Worm (Caenorhabditis elegans) whole organism, young adult: Measurements from ENCODE around the gene F41H10.3.

Experiments used
- B0019.2 ChIP-seq: fragments of 200-800 bp; sonication (Bioruptor generic); conservative IDR thresholded peaks from 2 replicates; pipeline ENCODE4 v1.3.6; 2022; ENCODE audit warnings: missing genetic modification reagents, missing genetic modification characterization, missing compliant biosample characterization
- D2030.7 ChIP-seq: fragments of 200-800 bp; sonication (Bioruptor generic); IDR thresholded peaks from 2 replicates; pipeline ENCODE4 v1.3.6; 2022; ENCODE audit warnings: missing genetic modification reagents, missing genetic modification characterization, missing compliant biosample characterization
- F37B4.10 ChIP-seq: fragments of 200-800 bp; sonication (Bioruptor generic); IDR thresholded peaks from 2 replicates; pipeline ENCODE4 v1.3.6; 2022; ENCODE audit warnings: missing genetic modification characterization, missing compliant biosample characterization
- F57C9.4 ChIP-seq: sonication (generic microtip); optimal IDR thresholded peaks from 2 replicates; lab custom pipeline; 2017; ENCODE audit warnings: mild to moderate bottlenecking, missing genetic modification characterization, missing compliant biosample characterization
- ZK185.1 ChIP-seq: sonication (generic microtip); optimal IDR thresholded peaks from 2 replicates; lab custom pipeline; 2016; ENCODE audit warnings: mild to moderate bottlenecking, missing genetic modification characterization, missing compliant biosample characterization; ENCODE audit not compliant: poor library complexity, severe bottlenecking
- akir-1 ChIP-seq: fragments of 200-800 bp; sonication (Bioruptor generic); optimal IDR thresholded peaks from 2 replicates; lab custom pipeline; 2018; ENCODE audit warnings: mild to moderate bottlenecking, missing genetic modification characterization, moderate library complexity, missing compliant biosample characterization
- ama-1 ChIP-seq, 3 experiments: fragments of 150-350 bp in 1 of 3; sonication (generic microtip) in 2 of 3; optimal IDR thresholded peaks; 2 replicates each; lab custom pipeline; 2014 to 2018; ENCODE audit warnings: missing biosample characterization in 2 of 3, missing genetic modification characterization in 2 of 3, missing genetic modification reagents in 2 of 3
- aptf-3 ChIP-seq: fragments of 200-800 bp; sonication (Bioruptor generic); IDR thresholded peaks from 2 replicates; pipeline ENCODE4 v1.3.6; 2022; ENCODE audit warnings: missing genetic modification characterization, missing compliant biosample characterization
- attf-3 ChIP-seq: fragments of 200-800 bp; sonication (Bioruptor generic); conservative IDR thresholded peaks from 2 replicates; pipeline ENCODE4 v1.3.6; 2022; ENCODE audit warnings: missing genetic modification reagents, missing genetic modification characterization, missing compliant biosample characterization
- attf-6 ChIP-seq: fragments of 200-800 bp; sonication (Bioruptor generic); IDR thresholded peaks from 2 replicates; pipeline ENCODE4 v1.3.6; 2022; ENCODE audit warnings: missing genetic modification reagents, missing genetic modification characterization, missing compliant biosample characterization
- dpff-1 ChIP-seq: sonication (generic microtip); optimal IDR thresholded peaks from 2 replicates; lab custom pipeline; 2017; ENCODE audit warnings: mild to moderate bottlenecking, missing genetic modification characterization, missing compliant biosample characterization
- efl-1 ChIP-seq: fragments of 150-350 bp; optimal IDR thresholded peaks from 2 replicates; lab custom pipeline; 2014; ENCODE audit warnings: missing biosample characterization, missing genetic modification reagents, missing genetic modification characterization
- him-1 ChIP-seq: sonication (generic microtip); optimal IDR thresholded peaks from 2 replicates; lab custom pipeline; 2016; ENCODE audit warnings: missing genotype, missing genetic modification reagents, missing genetic modification characterization, missing compliant biosample characterization
- hmg-1.2 ChIP-seq: fragments of 200-800 bp; sonication (Bioruptor generic); IDR thresholded peaks from 2 replicates; pipeline ENCODE4 v1.3.6; 2022; ENCODE audit warnings: missing genetic modification reagents, missing genetic modification characterization, missing compliant biosample characterization
- hrde-1 ChIP-seq: sonication (generic microtip); optimal IDR thresholded peaks from 2 replicates; lab custom pipeline; 2016; ENCODE audit warnings: missing genetic modification characterization, mild to moderate bottlenecking, missing compliant biosample characterization, moderate library complexity, missing genotype, missing genetic modification reagents, borderline replicate concordance
- hsf-1 ChIP-seq: fragments of 200-800 bp; sonication (Bioruptor generic); IDR thresholded peaks from 2 replicates; pipeline ENCODE4 v1.3.6; 2022; ENCODE audit warnings: missing genetic modification reagents, missing genetic modification characterization, missing compliant biosample characterization
- lag-1 ChIP-seq: fragments of 200-800 bp; sonication (Bioruptor generic); IDR thresholded peaks from 2 replicates; pipeline ENCODE4 v1.3.6; 2022; ENCODE audit warnings: missing genetic modification reagents, missing genetic modification characterization, missing compliant biosample characterization
- let-526 ChIP-seq: fragments of 200-800 bp; sonication (Bioruptor generic); IDR thresholded peaks from 2 replicates; pipeline ENCODE4 v1.3.6; 2022; ENCODE audit warnings: missing genetic modification reagents, missing genetic modification characterization, missing compliant biosample characterization
- let-607 ChIP-seq, 2 experiments: fragments of 200-800 bp in 1 of 2; sonication (Bioruptor generic) in 1 of 2; sonication (generic microtip) in 1 of 2; optimal IDR thresholded peaks; 2 replicates each; lab custom pipeline; 2016 to 2018; ENCODE audit warnings: mild to moderate bottlenecking in 2 of 2, missing compliant biosample characterization in 2 of 2, missing genetic modification characterization in 2 of 2, moderate library complexity in 2 of 2, missing genotype in 1 of 2
- lin-26 ChIP-seq: fragments of 200-800 bp; sonication (Bioruptor generic); IDR thresholded peaks from 2 replicates; pipeline ENCODE4 v1.3.6; 2022; ENCODE audit warnings: missing genetic modification reagents, missing genetic modification characterization, missing compliant biosample characterization
- nfya-2 ChIP-seq: fragments of 200-800 bp; sonication (Bioruptor generic); IDR thresholded peaks from 2 replicates; pipeline ENCODE4 v1.3.6; 2022; ENCODE audit warnings: missing genetic modification reagents, missing genetic modification characterization, missing compliant biosample characterization
- nfyb-1 ChIP-seq: fragments of 200-800 bp; sonication (Bioruptor generic); IDR thresholded peaks from 2 replicates; pipeline ENCODE4 v1.3.6; 2022; ENCODE audit warnings: missing genetic modification reagents, missing genetic modification characterization, missing compliant biosample characterization
- nhr-120 ChIP-seq: fragments of 200-800 bp; sonication (Bioruptor generic); IDR thresholded peaks from 2 replicates; pipeline ENCODE4 v1.3.6; 2022; ENCODE audit warnings: missing genetic modification characterization, missing compliant biosample characterization
- nhr-179 ChIP-seq: sonication (generic microtip); optimal IDR thresholded peaks from 2 replicates; lab custom pipeline; 2016; ENCODE audit warnings: mild to moderate bottlenecking, missing genetic modification characterization, missing compliant biosample characterization
- nhr-80 ChIP-seq: sonication (generic microtip); optimal IDR thresholded peaks from 2 replicates; lab custom pipeline; 2016; ENCODE audit warnings: missing genetic modification characterization, missing compliant biosample characterization
- pbrm-1 ChIP-seq: fragments of 200-800 bp; sonication (Bioruptor generic); IDR thresholded peaks from 2 replicates; pipeline ENCODE4 v1.3.6; 2022; ENCODE audit warnings: missing genetic modification reagents, missing genetic modification characterization, missing compliant biosample characterization
- rcor-1 ChIP-seq: fragments of 200-800 bp; sonication (Bioruptor generic); IDR thresholded peaks from 2 replicates; pipeline ENCODE4 v1.3.6; 2022; ENCODE audit warnings: missing genetic modification reagents, missing genetic modification characterization, missing compliant biosample characterization
- repo-1 ChIP-seq: sonication (generic microtip); optimal IDR thresholded peaks from 2 replicates; lab custom pipeline; 2017; ENCODE audit warnings: mild to moderate bottlenecking, missing genetic modification characterization, missing compliant biosample characterization
- sdz-38 ChIP-seq: sonication (generic microtip); optimal IDR thresholded peaks from 2 replicates; lab custom pipeline; 2016; ENCODE audit warnings: missing genotype, missing genetic modification characterization, missing compliant biosample characterization
- snpc-1.3 ChIP-seq: sonication (generic microtip); optimal IDR thresholded peaks from 2 replicates; lab custom pipeline; 2017; ENCODE audit warnings: missing genetic modification characterization, mild to moderate bottlenecking, missing compliant biosample characterization, antibody characterized with exemption, moderate library complexity, missing genotype, missing genetic modification reagents; ENCODE audit not compliant: insufficient read depth
- snpc-3.4 ChIP-seq: sonication (generic microtip); optimal IDR thresholded peaks from 2 replicates; lab custom pipeline; 2017; ENCODE audit warnings: missing genetic modification characterization, mild to moderate bottlenecking, missing compliant biosample characterization, antibody characterized with exemption, moderate library complexity, missing genotype, missing genetic modification reagents
- tbx-9 ChIP-seq: sonication (generic microtip); optimal IDR thresholded peaks from 2 replicates; lab custom pipeline; 2016; ENCODE audit warnings: borderline replicate concordance, missing genetic modification characterization, inconsistent platforms, missing compliant biosample characterization
- tlf-1 ChIP-seq: fragments of 200-800 bp; sonication (Bioruptor generic); optimal IDR thresholded peaks from 2 replicates; lab custom pipeline; 2018; ENCODE audit warnings: mild to moderate bottlenecking, missing genetic modification characterization, missing compliant biosample characterization
- xnd-1 ChIP-seq: sonication (generic microtip); optimal IDR thresholded peaks from 2 replicates; lab custom pipeline; 2016; ENCODE audit warnings: missing genotype, missing genetic modification reagents, missing genetic modification characterization, missing compliant biosample characterization

F41H10.3 gene

ce11 chrIV:5409112-5409511 lies 39.5 kb downstream of the F41H10.3 start (continued):
- TF ChIP-seq hsf-1 (GFP tag; lab: Robert Waterston, UW) (no peak), let-607 (tag; optimal IDR thresholded peaks at IDR 0.05; lab: Kevin White, UChicago) (no peak)
- TF ChIP-seq, all 124 proteins: peak for 0

- TF ChIP-seq lag-1 (no peak), dpff-1 (tag; lab: Kevin White, UChicago) (no peak), hrde-1 (tag; lab: Kevin White, UChicago) (no peak), repo-1 (tag; lab: Kevin White, UChicago) (no peak), xnd-1 (tag; lab: Kevin White, UChicago) (no peak), rcor-1 (no peak), snpc-3.4 (no peak), F57C9.4 (tag; lab: Kevin White, UChicago) (no peak), nhr-179 (tag; lab: Kevin White, UChicago) (no peak), tbx-9 (tag; lab: Kevin White, UChicago) (no peak), him-1 (tag; lab: Kevin White, UChicago) (no peak), D2030.7 (no peak), hsf-1 (GFP tag; lab: Robert Waterston, UW) (no peak), akir-1 (GFP tag; lab: Kevin White, UChicago) (no peak), lin-26 (no peak), sdz-38 (tag; lab: Kevin White, UChicago) (no peak)
Measured at ce11 chrIV:5411120-5411519, 41.5 kb downstream of the F41H10.3 start, which contains the start of gene ZK616.65. Gene ZK616.65 (minus strand): TSS chrIV:5411220.

ce11 chrIV:5411641-5412337 lies 42.2 kb downstream of the F41H10.3 start, which contains the start of gene ZK616.8:
Gene ZK616.8 (minus strand): TSS chrIV:5412193.
- no peak for TF ChIP-seq hrde-1 (tag; lab: Kevin White, UChicago)
- TF ChIP-seq snpc-1.3 (tag; lab: Kevin White, UChicago): no peak
- TF ChIP-seq nfya-2: no peak
- TF ChIP-seq efl-1 (GFP tag; lab: Kevin White, UChicago): no peak
- no peak for TF ChIP-seq attf-6
- TF ChIP-seq nhr-80 (tag; lab: Kevin White, UChicago): no peak
- no peak for TF ChIP-seq B0019.2 (GFP tag; lab: Robert Waterston, UW)
- no peak for TF ChIP-seq pbrm-1
- TF ChIP-seq attf-3 (GFP tag; lab: Robert Waterston, UW): no peak
- no peak for TF ChIP-seq ZK185.1 (tag; lab: Kevin White, UChicago)

ce11 chrIV:5415696-5416095 lies 46.1 kb downstream of the F41H10.3 start, which contains the start of gene spp-7:
Gene spp-7 (minus strand): TSS chrIV:5415796.
- peak; percentile 64 for TF ChIP-seq hmg-1.2 (GFP tag; lab: Robert Waterston, UW)
- no peak for TF ChIP-seq nhr-120 (GFP tag; lab: Robert Waterston, UW)

- TF ChIP-seq ama-1 (optimal IDR thresholded peaks at IDR 0.05; lab: Kevin White, UChicago) (no peak), ama-1 (GFP tag; optimal IDR thresholded peaks at IDR 0.05; lab: Kevin White, UChicago) (no peak), let-526 (GFP tag; lab: Robert Waterston, UW) (no peak), tlf-1 (no peak), F37B4.10 (GFP tag; lab: Robert Waterston, UW) (no peak), dpff-1 (tag; lab: Kevin White, UChicago) (no peak), nfyb-1 (GFP tag; lab: Robert Waterston, UW) (no peak), snpc-1.3 (tag; lab: Kevin White, UChicago) (no peak), aptf-3 (no peak)
Measured at ce11 chrIV:5419122-5419521, 49.5 kb downstream of the F41H10.3 start, which contains the start of gene ehn-3. Gene ehn-3 (minus strand): TSS chrIV:5419222.
